Worm (Caenorhabditis elegans) whole organism, early embryonic: ENCODE results near the gene W04G3.5.

ENCODE experiments used
- F13C5.2 ChIP-seq: sonication (generic microtip); optimal IDR thresholded peaks from 2 replicates; lab custom pipeline; 2017; ENCODE audit warnings: mild to moderate bottlenecking, missing genetic modification characterization, inconsistent platforms, missing compliant biosample characterization
- ama-1 ChIP-seq: fragments of 150-350 bp; optimal IDR thresholded peaks from 2 replicates; lab custom pipeline; 2014
- hmg-4 ChIP-seq: fragments of 200-800 bp; sonication (Bioruptor generic); optimal IDR thresholded peaks from 2 replicates; lab custom pipeline; 2018; ENCODE audit warnings: mild to moderate bottlenecking, missing genetic modification characterization, missing compliant biosample characterization

DNA sequence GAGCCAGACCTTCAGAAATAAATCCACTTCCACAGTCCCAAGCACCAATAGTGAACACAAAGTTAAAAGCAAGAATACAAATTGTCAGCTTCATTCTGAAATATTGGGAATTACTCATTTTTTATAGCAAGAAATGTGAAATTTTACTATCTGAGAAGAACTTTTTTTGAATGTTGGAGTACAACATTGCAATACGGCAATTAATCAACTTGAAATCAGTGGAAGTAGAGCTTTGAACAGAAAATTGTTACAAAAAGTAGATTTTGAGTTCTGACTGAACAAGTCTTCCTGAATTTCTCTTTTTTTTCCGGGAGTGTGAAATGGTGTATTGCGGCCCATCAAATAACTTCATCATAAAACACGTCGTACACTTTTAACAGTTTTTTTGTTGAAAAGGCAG lies 4.7 kb downstream of the W04G3.5 start, which contains the start of gene W04G3.10:
- TF ChIP-seq ama-1 (lab: Kevin White, UChicago) (no peak), hmg-4 (GFP tag; lab: Kevin White, UChicago) (no peak), F13C5.2 (no peak)
